Worm (Caenorhabditis elegans): ENCODE data around the gene F09E5.16.
"Not testable (repeated sequence)": the region's sequence is repeated elsewhere in the genome, so short reads cannot be mapped to it uniquely, and the experiment has no call there.

DNA sequence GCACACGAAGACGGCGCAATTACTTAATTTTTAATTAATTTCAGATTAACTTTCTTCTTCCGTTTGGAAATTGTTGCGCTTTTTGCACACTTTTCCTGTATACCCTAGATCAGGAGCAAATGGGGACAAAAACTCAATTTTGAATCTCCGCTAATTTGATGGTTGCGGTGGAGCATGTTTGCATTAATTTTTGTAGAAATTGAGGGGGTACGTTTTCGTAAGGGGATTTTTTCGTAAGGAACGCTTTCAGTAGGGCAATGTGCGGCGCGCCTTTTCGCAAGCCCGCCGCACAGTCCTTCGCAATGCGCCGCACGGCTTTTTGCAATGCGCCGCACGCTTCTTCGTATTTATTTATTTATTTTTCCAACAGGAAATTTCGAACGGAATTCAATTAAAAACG, 19.2 kb downstream of the F09E5.16 start:
- TF ChIP-seq lin-13 (tag; optimal IDR thresholded peaks at IDR 0.05) (peak; percentile 44), mep-1 (tag; optimal IDR thresholded peaks at IDR 0.05) (peak; percentile 53), nhr-237 (tag; optimal IDR thresholded peaks at IDR 0.05) (peak; percentile 17), ces-1 (GFP tag; optimal IDR thresholded peaks at IDR 0.05) (peak; percentile 73)
- not testable (repeated sequence) for TF ChIP-seq elt-1 (tag; optimal IDR thresholded peaks at IDR 0.05; ENCODE audit: borderline replicate concordance, insufficient read depth); mab-5 (tag; optimal IDR thresholded peaks at IDR 0.05); unc-62 (GFP tag; optimal IDR thresholded peaks at IDR 0.05); nhr-28 (tag; optimal IDR thresholded peaks at IDR 0.05); ztf-11 (tag; optimal IDR thresholded peaks at IDR 0.05); ham-2 (GFP tag; optimal IDR thresholded peaks at IDR 0.05); blmp-1 (tag; optimal IDR thresholded peaks at IDR 0.05); cnd-1 (tag; optimal IDR thresholded peaks at IDR 0.05)
